Fruit fly (Drosophila melanogaster) whole organism, pupa: Measurements from ENCODE around the gene Cap-D2.

Experiments
- CG12605 ChIP-seq: fragments of 200-800 bp; sonication (Bioruptor generic); IDR thresholded peaks from 2 replicates; pipeline ENCODE4 v1.3.6; 2022; ENCODE audit warnings: missing biosample characterization, missing genetic modification characterization
- CG14655 ChIP-seq: fragments of 200-800 bp; sonication (Bioruptor generic); optimal IDR thresholded peaks from 3 replicates; lab custom pipeline; 2017; ENCODE audit warnings: mild to moderate bottlenecking, missing biosample characterization, missing genetic modification reagents, missing genetic modification characterization
- CG15710 ChIP-seq: fragments of 200-800 bp; sonication (Bioruptor generic); optimal IDR thresholded peaks from 2 replicates; lab custom pipeline; 2018; ENCODE audit warnings: missing biosample characterization, mild to moderate bottlenecking, missing genetic modification characterization, moderate library complexity
- CG17806 ChIP-seq: fragments of 200-800 bp; sonication (Bioruptor generic); optimal IDR thresholded peaks from 2 replicates; lab custom pipeline; 2018; ENCODE audit warnings: missing biosample characterization, mild to moderate bottlenecking, missing genetic modification characterization, moderate library complexity
- CG32121 ChIP-seq: fragments of 200-800 bp; sonication (Bioruptor generic); IDR thresholded peaks from 2 replicates; pipeline ENCODE4 v1.3.6; 2022; ENCODE audit warnings: missing biosample characterization, missing genetic modification characterization
- CG34367 ChIP-seq: fragments of 200-800 bp; sonication (Bioruptor generic); optimal IDR thresholded peaks from 2 replicates; lab custom pipeline; 2018; ENCODE audit warnings: missing biosample characterization, mild to moderate bottlenecking, missing genetic modification characterization
- CG4496 ChIP-seq: fragments of 200-800 bp; sonication (Bioruptor generic); IDR thresholded peaks from 3 replicates; pipeline ENCODE4 v1.3.6; 2022; ENCODE audit warnings: missing biosample characterization, missing genetic modification characterization
- CG8301 ChIP-seq: fragments of 200-800 bp; sonication (Bioruptor generic); optimal IDR thresholded peaks from 2 replicates; lab custom pipeline; 2018; ENCODE audit warnings: missing biosample characterization, mild to moderate bottlenecking, missing genetic modification characterization
- D1 ChIP-seq: fragments of 200-800 bp; sonication (Bioruptor generic); optimal IDR thresholded peaks from 2 replicates; lab custom pipeline; 2018; ENCODE audit warnings: missing biosample characterization, mild to moderate bottlenecking, missing genetic modification characterization, moderate library complexity
- Ets98B ChIP-seq: fragments of 200-800 bp; sonication (Bioruptor generic); IDR thresholded peaks from 2 replicates; pipeline ENCODE4 v1.3.6; 2022; ENCODE audit warnings: missing biosample characterization, missing genetic modification characterization
- Pif1A ChIP-seq: fragments of 200-800 bp; sonication (Bioruptor generic); optimal IDR thresholded peaks from 3 replicates; lab custom pipeline; 2016; ENCODE audit warnings: missing biosample characterization, missing genetic modification characterization
- Snoo ChIP-seq: fragments of 200-800 bp; sonication (Bioruptor generic); optimal IDR thresholded peaks from 3 replicates; lab custom pipeline; 2017; ENCODE audit warnings: missing biosample characterization, mild to moderate bottlenecking, missing genetic modification characterization, inconsistent platforms
- fd96Ca ChIP-seq: fragments of 200-800 bp; sonication (Bioruptor generic); IDR thresholded peaks from 3 replicates; pipeline ENCODE4 v1.3.6; 2022; ENCODE audit warnings: missing biosample characterization, missing genetic modification characterization
- gl ChIP-seq: fragments of 200-800 bp; sonication (Bioruptor generic); optimal IDR thresholded peaks from 2 replicates; lab custom pipeline; 2018; ENCODE audit warnings: missing biosample characterization, mild to moderate bottlenecking, missing genetic modification characterization

DNA sequence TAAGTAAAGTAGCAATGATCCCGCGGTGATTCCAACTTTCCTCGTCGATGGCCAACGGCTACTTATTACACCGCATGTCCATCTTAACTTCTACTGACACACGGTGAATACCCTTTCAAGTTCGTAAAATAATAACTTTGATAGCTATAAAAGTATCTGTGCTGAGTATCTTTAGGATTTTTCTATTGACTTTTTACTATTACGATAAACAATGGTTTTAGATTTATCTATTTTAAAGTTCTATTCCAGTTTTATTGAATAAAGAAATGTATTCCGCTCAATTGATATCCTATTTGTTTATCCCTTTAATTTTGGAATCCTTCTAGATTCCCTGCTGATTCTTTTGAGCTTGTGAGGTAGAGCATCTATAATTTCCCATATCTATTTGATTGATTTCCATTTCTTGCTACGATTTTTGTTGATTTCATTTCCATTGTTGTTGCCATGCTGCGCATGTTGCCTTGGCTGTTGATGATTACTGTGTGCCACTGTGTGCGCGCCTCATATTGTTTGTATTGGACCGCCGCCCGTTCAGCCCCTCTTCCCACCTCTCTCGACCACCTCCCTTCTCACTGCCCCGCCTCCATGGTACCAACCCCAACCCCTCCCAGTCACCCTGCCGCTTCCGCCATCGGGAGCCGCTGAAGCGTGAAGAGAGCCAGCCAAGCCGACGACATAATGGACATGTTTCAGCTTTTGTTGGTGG is 14.5 kb downstream of the Cap-D2 start:
- TF ChIP-seq D1 (tag; lab: Kevin White, UChicago) (no peak), Snoo (tag; lab: Kevin White, UChicago) (no peak), Pif1A (GFP tag; lab: Kevin White, UChicago) (no peak), CG14655 (GFP tag; lab: Kevin White, UChicago) (peak; percentile 11), CG32121 (GFP tag; lab: Robert Waterston, UW) (no peak), CG34367 (tag; lab: Kevin White, UChicago) (no peak), CG4496 (GFP tag; lab: Robert Waterston, UW) (0 out of 3 replicates have a peak, but pooled peaks have one; percentile 21), CG8301 (tag; lab: Kevin White, UChicago) (no peak), Ets98B (GFP tag; lab: Robert Waterston, UW) (no peak), CG17806 (tag; lab: Kevin White, UChicago) (no peak), fd96Ca (GFP tag; lab: Robert Waterston, UW) (0 out of 3 replicates have a peak, but pooled peaks have one; percentile 28), CG12605 (GFP tag; lab: Robert Waterston, UW) (no peak), CG15710 (tag; lab: Kevin White, UChicago) (no peak), gl (tag; lab: Kevin White, UChicago) (no peak)
